Fruit fly (Drosophila melanogaster) whole organism: Measurements from ENCODE around the gene CkIIalpha-i3.

ENCODE experiments used
- CG8478 ChIP-seq: fragments of >200 bp; optimal IDR thresholded peaks from 2 replicates; lab custom pipeline; 2018; ENCODE audit warnings: inconsistent platforms
- Dll ChIP-seq: fragments of >200 bp; optimal IDR thresholded peaks from 2 replicates; lab custom pipeline; 2017
- EcR ChIP-seq, 2 experiments: fragments of >200 bp; optimal IDR thresholded peaks; 2 replicates each; lab custom pipeline; 2017; ENCODE audit warnings: missing biosample characterization in 2 of 2, missing genetic modification characterization in 2 of 2, missing genetic modification reagents in 2 of 2
- pan ChIP-seq: fragments of >200 bp; optimal IDR thresholded peaks from 2 replicates; lab custom pipeline; 2017
- psq ChIP-seq: fragments of >200 bp; optimal IDR thresholded peaks from 2 replicates; lab custom pipeline; 2017
- usp ChIP-seq: fragments of >200 bp; optimal IDR thresholded peaks from 2 replicates; lab custom pipeline; 2017; ENCODE audit warnings: missing biosample characterization, missing genetic modification characterization, mixed read lengths

CkIIalpha-i3 gene

DNA sequence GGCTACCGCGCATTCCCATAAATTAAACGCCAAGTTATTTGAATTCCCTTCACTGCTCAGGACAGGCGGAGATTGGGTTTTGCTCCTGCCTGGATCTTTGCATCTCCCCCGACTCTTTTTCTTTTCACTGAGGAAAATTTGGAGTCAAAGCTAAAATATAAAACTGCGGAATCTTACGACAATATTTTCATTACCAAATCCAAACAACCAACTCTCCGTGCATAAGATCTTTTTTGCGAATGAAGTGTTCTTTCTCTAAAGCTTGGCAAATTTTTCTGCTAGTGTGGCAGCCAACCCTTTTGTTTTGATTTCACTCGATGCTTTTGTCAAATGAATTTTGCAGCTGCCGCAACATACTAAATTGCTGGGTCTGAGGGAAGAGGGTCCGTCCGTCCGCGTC, 17.5 kb upstream of the CkIIalpha-i3 start:
- TF ChIP-seq Dll: no peak

DNA sequence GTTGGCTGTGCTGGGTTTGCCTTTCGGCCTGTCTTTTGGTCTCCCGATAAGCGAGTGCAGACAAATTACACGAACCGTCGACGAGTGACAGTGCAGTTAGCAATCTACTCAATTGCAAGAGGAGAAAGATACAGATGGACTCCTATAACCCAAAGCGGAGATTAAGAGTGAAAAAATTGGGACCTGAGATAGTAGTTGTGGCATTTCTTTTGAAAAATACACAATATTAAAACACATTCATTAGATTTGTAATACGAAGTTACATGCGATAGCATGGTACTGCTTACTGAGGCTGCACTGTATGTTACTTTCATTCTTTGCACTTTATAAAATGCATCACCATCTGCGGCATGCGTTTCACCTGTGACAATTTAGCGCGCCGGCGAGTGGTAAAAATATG, 16.8 kb upstream of the CkIIalpha-i3 start:
- TF ChIP-seq Dll (no peak), psq (lab: Kevin White, UChicago) (no peak), usp (no peak), CG8478 (lab: Kevin White, UChicago) (no peak), EcR (GFP tag; optimal IDR thresholded peaks at IDR 0.05; lab: Kevin White, UChicago) (no peak), pan (lab: Kevin White, UChicago) (no peak)

dm6 chr3L:726486-727180, 16.2 kb upstream of the CkIIalpha-i3 start:
- TF ChIP-seq CG8478 (lab: Kevin White, UChicago) (no peak), Dll (no peak), usp (no peak), pan (lab: Kevin White, UChicago) (no peak), EcR (GFP tag; optimal IDR thresholded peaks at IDR 0.05; lab: Kevin White, UChicago) (no peak)

- TF ChIP-seq Dll (no peak), EcR (GFP tag; optimal IDR thresholded peaks at IDR 0.05; lab: Kevin White, UChicago) (no peak)
These were observed 15.3 kb upstream of the CkIIalpha-i3 start for dm6 chr3L:725527-726191.

DNA sequence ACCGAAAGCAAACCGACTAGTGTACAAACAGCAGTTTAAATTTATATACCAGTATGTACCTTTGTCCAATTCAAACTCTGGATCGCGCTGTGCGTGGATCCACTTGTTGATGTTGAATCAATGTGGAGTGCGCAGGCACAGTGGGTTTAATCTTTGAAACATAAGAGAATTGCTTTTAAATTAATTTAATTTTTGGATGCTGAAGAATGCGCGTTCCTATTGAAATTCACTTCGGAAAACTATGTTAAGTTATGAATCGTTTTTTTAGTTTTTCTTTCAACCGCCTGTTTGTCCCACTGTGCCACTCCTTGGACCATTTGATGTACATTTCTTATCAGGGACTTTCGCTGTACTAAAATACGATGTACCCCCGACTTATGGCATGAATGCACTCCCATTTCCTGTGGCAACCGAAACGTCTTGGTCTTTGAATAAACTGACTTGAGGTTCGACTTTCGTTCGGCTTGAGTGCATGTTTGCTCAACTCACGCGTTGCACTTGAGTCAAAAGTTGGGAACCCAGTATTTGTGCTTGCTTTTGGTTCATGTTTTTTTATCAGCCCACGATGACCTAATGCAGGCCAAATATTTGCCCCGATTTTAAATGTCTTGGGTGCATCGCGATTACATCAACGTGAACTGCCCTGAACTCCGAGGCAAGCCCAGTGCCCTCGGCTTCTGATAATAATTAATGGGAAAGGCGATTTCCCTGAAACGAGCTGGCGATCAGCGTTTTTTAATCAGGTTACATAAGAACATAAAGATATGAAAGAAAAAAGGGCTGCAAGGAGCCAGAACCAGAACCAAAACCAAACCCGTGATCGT, 14.3 kb upstream of the CkIIalpha-i3 start:
- TF ChIP-seq EcR (GFP tag; optimal IDR thresholded peaks at IDR 0.05; lab: Kevin White, UChicago) (no peak), pan (lab: Kevin White, UChicago) (no peak), usp (no peak)

- no peak for TF ChIP-seq Dll
These were observed 13.5 kb upstream of the CkIIalpha-i3 start for dm6 chr3L:723654-724461.

DNA sequence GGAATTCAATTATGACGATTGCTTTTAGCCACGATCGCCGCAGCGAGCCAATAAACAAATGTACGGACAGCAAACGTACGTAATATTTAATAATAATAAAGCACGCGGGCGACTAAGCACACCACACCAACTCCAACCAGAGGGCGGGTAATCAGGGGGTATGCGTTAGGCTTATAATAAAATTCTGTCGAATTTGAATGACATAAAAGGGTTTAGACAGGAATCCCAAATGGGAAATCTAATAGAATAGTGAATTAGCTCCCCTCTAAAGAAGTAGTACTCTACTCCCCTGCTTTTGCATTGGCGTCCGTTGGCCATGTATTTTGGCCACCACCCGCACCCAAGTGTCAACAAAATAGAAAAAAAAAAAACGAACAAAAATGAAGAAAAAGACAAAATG, 12.0 kb upstream of the CkIIalpha-i3 start:
- TF ChIP-seq usp (no peak), pan (lab: Kevin White, UChicago) (no peak), CG8478 (lab: Kevin White, UChicago) (no peak), Dll (no peak), EcR (GFP tag; optimal IDR thresholded peaks at IDR 0.05; lab: Kevin White, UChicago) (no peak), psq (lab: Kevin White, UChicago) (no peak)

dm6 chr3L:721863-722262, 11.5 kb upstream of the CkIIalpha-i3 start:
- no peak for TF ChIP-seq usp
- no peak for TF ChIP-seq pan (lab: Kevin White, UChicago)
- TF ChIP-seq CG8478 (lab: Kevin White, UChicago): no peak
- TF ChIP-seq psq (lab: Kevin White, UChicago): no peak
- no peak for TF ChIP-seq EcR (GFP tag; optimal IDR thresholded peaks at IDR 0.05; lab: Kevin White, UChicago)
- TF ChIP-seq Dll: no peak

DNA sequence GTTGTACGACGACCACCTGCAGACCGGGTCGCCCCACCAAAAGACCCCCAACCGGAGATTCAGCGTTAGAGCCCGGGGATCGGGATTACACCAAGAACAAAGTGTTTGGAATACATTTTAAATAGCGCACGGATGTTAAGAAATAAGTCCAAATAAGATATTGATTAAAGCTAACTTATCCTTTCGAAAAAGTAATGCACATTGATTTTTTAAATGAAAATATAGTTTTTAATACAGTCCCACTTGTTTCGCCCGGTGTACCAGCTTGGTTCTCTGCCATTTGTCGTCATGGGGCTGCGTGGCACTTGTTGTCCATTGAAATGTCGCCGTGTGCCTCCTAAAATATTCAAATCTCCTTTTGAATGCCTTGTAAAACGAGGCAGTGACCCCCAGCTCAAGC, 10.6 kb upstream of the CkIIalpha-i3 start:
- TF ChIP-seq psq (lab: Kevin White, UChicago): no peak
- TF ChIP-seq CG8478 (lab: Kevin White, UChicago): no peak
- TF ChIP-seq EcR (GFP tag; optimal IDR thresholded peaks at IDR 0.05; lab: Kevin White, UChicago): no peak
- no peak for TF ChIP-seq pan (lab: Kevin White, UChicago)
- no peak for TF ChIP-seq Dll
- no peak for TF ChIP-seq usp

dm6 chr3L:718378-718777, 8.0 kb upstream of the CkIIalpha-i3 start:
- no peak for TF ChIP-seq Dll
- no peak for TF ChIP-seq pan (lab: Kevin White, UChicago)
- no peak for TF ChIP-seq CG8478 (lab: Kevin White, UChicago)
- TF ChIP-seq usp: no peak
- TF ChIP-seq psq (lab: Kevin White, UChicago): no peak
- TF ChIP-seq EcR (GFP tag; optimal IDR thresholded peaks at IDR 0.05; lab: Kevin White, UChicago): no peak

DNA sequence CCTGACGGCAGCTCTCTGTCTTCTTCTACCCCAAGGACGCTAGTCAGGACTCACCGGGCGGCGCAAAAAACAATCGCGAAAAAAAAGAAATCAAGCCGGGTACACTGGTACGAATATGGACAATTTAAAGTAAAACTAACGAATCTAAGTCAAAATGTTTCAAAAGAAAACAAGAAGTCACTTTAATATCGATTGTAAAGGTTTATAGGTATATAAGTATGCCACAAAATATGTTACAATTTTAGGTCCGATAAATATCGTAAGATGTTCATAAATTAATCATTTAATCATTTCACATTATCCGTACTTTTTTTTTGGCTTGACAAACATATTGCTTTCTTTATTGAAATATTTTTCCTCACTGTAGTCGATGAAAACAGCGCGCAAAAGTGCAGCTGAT, 5.7 kb upstream of the CkIIalpha-i3 start:
- no peak for TF ChIP-seq usp
- TF ChIP-seq pan (lab: Kevin White, UChicago): no peak
- no peak for TF ChIP-seq CG8478 (lab: Kevin White, UChicago)
- no peak for TF ChIP-seq EcR (GFP tag; optimal IDR thresholded peaks at IDR 0.05; lab: Kevin White, UChicago)
- no peak for TF ChIP-seq Dll
- TF ChIP-seq psq (lab: Kevin White, UChicago): no peak
